Worm (Caenorhabditis elegans): ENCODE data around the gene nlp-63.

DNA sequence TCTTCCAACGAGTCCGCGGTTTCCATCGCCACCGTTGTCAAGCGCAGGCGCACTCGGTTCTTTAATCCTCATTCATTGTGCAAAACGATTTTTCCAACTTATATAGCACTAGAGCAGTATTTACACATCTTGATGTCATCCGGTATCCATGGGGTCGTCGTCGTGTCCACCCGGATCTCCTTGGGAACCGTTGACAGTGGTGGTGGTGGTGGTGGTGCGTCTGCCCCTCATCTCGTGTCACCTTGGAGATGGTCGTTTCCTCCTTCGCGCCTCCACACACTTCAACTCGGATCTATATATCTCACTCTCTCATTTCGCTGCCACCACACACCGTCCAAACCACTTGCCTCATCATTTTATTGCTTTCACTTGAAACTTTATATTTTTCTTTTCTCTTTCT lies 7.6 kb downstream of the nlp-63 start:
- TF ChIP-seq pbrm-1 (GFP tag; IDR thresholded peaks at IDR 0.05) (no peak), lin-26 (GFP tag; IDR thresholded peaks at IDR 0.05) (no peak), K12H6.12 (tag; optimal IDR thresholded peaks at IDR 0.05) (no peak), nhr-80 (tag; optimal IDR thresholded peaks at IDR 0.05) (no peak), nfya-1 (tag; optimal IDR thresholded peaks at IDR 0.05; ENCODE audit: borderline replicate concordance, insufficient read depth) (no peak), lsl-1 (GFP tag; optimal IDR thresholded peaks at IDR 0.05) (no peak), rec-8 (tag; optimal IDR thresholded peaks at IDR 0.05) (no peak), ceh-40 (GFP tag; IDR thresholded peaks at IDR 0.05) (no peak)

Data from whole organism, young adult.